Fruit fly (Drosophila melanogaster): ENCODE results near the gene meigo.

DNA sequence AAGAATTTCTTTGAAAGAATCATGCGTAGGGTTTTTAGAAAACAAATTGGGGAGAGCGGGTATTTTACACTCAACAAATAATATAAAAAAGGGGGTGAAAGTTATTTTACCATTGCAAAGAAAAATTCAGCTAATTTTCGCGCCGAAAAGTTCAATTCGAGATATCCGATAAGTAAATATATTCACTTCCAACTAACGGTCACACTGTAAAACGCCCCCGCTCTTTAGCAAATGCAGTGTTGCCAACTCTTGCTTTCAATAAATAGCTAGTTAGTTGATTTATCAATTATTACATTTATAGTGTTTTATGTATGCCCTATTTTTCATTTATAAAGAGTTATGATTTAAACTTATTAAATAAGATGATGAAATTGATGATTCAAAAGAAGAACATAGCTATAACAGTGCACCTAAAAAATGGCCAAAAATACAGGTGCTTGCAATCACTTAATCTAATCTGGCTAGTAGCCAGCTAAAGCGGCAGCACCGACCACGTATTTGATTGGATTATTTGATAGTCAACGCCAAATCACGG is at the start of gene meigo:
- TF ChIP-seq CG6792 (GFP tag; optimal IDR thresholded peaks at IDR 0.05) (peak; percentile 47), Sox102F (GFP tag; optimal IDR thresholded peaks at IDR 0.05) (no peak), achi (GFP tag; optimal IDR thresholded peaks at IDR 0.05) (no peak), fd59A (GFP tag; optimal IDR thresholded peaks at IDR 0.05) (no peak)

All from whole organism, prepupa.